Worm (Caenorhabditis elegans) whole organism, L4 larva: ENCODE measurements around the gene F59B2.13.

Source experiments
- R02D3.7 ChIP-seq: fragments of 150-350 bp; sonication (generic microtip); optimal IDR thresholded peaks from 3 replicates; lab custom pipeline; 2014; ENCODE audit warnings: missing biosample characterization, missing genetic modification characterization
- aly-2 ChIP-seq: sonication (generic microtip); optimal IDR thresholded peaks from 2 replicates; lab custom pipeline; 2018; ENCODE audit warnings: missing biosample characterization, missing genetic modification characterization
- ceh-82 ChIP-seq: sonication (generic microtip); optimal IDR thresholded peaks from 2 replicates; lab custom pipeline; 2017; ENCODE audit warnings: missing biosample characterization, missing genetic modification characterization
- dmd-9 ChIP-seq: fragments of 200-800 bp; sonication (Bioruptor generic); IDR thresholded peaks from 2 replicates; pipeline ENCODE4 v1.3.6; 2022; ENCODE audit warnings: missing genetic modification reagents, missing genetic modification characterization, missing compliant biosample characterization
- fos-1 ChIP-seq: fragments of 150-350 bp; optimal IDR thresholded peaks from 2 replicates; lab custom pipeline; 2014; ENCODE audit warnings: missing biosample characterization, missing genetic modification characterization
- jun-1 ChIP-seq: fragments of 150-350 bp; optimal IDR thresholded peaks from 2 replicates; lab custom pipeline; 2014; ENCODE audit warnings: missing biosample characterization, missing genetic modification reagents, missing genetic modification characterization
- madf-9 ChIP-seq: fragments of 200-800 bp; sonication (Bioruptor generic); conservative IDR thresholded peaks from 2 replicates; pipeline ENCODE4 v1.3.6; 2022; ENCODE audit warnings: missing genetic modification reagents, missing genetic modification characterization, missing compliant biosample characterization
- nhr-102 ChIP-seq: sonication (generic microtip); optimal IDR thresholded peaks from 2 replicates; lab custom pipeline; 2016; ENCODE audit warnings: mild to moderate bottlenecking, missing genetic modification characterization, moderate library complexity, missing compliant biosample characterization
- nhr-11 ChIP-seq: fragments of 150-350 bp; optimal IDR thresholded peaks from 2 replicates; lab custom pipeline; 2014; ENCODE audit warnings: missing biosample characterization, missing genetic modification characterization
- spr-1 ChIP-seq: sonication (generic microtip); optimal IDR thresholded peaks from 2 replicates; lab custom pipeline; 2016; ENCODE audit warnings: mild to moderate bottlenecking, missing genetic modification characterization, missing compliant biosample characterization
- ztf-11 ChIP-seq: fragments of 150-350 bp; optimal IDR thresholded peaks from 2 replicates; lab custom pipeline; 2014; ENCODE audit warnings: missing biosample characterization, missing genetic modification characterization

- no peak for TF ChIP-seq R02D3.7 (tag; lab: Kevin White, UChicago)
- TF ChIP-seq fos-1 (tag; lab: Kevin White, UChicago): no peak
- TF ChIP-seq nhr-102 (tag; lab: Kevin White, UChicago): no peak
- no peak for TF ChIP-seq ztf-11 (tag; lab: Kevin White, UChicago)
- no peak for TF ChIP-seq nhr-11 (tag; lab: Kevin White, UChicago)
- no peak for TF ChIP-seq dmd-9
- no peak for TF ChIP-seq ceh-82 (tag; lab: Kevin White, UChicago)
- TF ChIP-seq spr-1 (tag; lab: Kevin White, UChicago): no peak
- no peak for TF ChIP-seq aly-2 (tag; lab: Kevin White, UChicago)
- no peak for TF ChIP-seq madf-9 (GFP tag; lab: Robert Waterston, UW)
- no peak for TF ChIP-seq jun-1 (tag; lab: Kevin White, UChicago)
These were observed 41.4 kb downstream of the F59B2.13 start for ce11 chrIII:8985461-8985860.
